Worm (Caenorhabditis elegans) whole organism, mixed stage, embryonic: ENCODE measurements around the gene F20B6.10.

ENCODE experiments used
- M03D4.4 ChIP-seq: sonication (generic microtip); optimal IDR thresholded peaks from 2 replicates; lab custom pipeline; 2017; ENCODE audit warnings: mild to moderate bottlenecking, missing genetic modification characterization, missing compliant biosample characterization
- bed-3 ChIP-seq: fragments of 200-800 bp; sonication (Bioruptor generic); optimal IDR thresholded peaks from 3 replicates; lab custom pipeline; 2018; ENCODE audit warnings: mild to moderate bottlenecking, missing genetic modification characterization, moderate library complexity, missing compliant biosample characterization
- blmp-1 ChIP-seq: fragments of 150-350 bp; optimal IDR thresholded peaks from 2 replicates; lab custom pipeline; 2014; ENCODE audit warnings: missing biosample characterization, missing genetic modification characterization
- ceh-39 ChIP-seq: fragments of 150-350 bp; optimal IDR thresholded peaks from 2 replicates; lab custom pipeline; 2014; ENCODE audit warnings: missing biosample characterization, missing genetic modification characterization
- ceh-43 ChIP-seq: fragments of 200-800 bp; sonication (Bioruptor generic); optimal IDR thresholded peaks from 2 replicates; lab custom pipeline; 2018; ENCODE audit warnings: mild to moderate bottlenecking, missing genetic modification characterization, moderate library complexity, missing compliant biosample characterization
- ceh-83 ChIP-seq: fragments of 200-800 bp; sonication (Bioruptor generic); optimal IDR thresholded peaks from 2 replicates; lab custom pipeline; 2018; ENCODE audit warnings: mild to moderate bottlenecking, missing genetic modification characterization, missing compliant biosample characterization
- ces-1 ChIP-seq: fragments of 150-350 bp; optimal IDR thresholded peaks from 2 replicates; lab custom pipeline; 2014; ENCODE audit warnings: missing biosample characterization, missing genetic modification reagents, missing genetic modification characterization
- cnd-1 ChIP-seq: fragments of 200-800 bp; sonication (Bioruptor generic); optimal IDR thresholded peaks from 2 replicates; lab custom pipeline; 2018; ENCODE audit warnings: mild to moderate bottlenecking, missing genetic modification characterization, missing compliant biosample characterization
- drap-1 ChIP-seq: fragments of 200-800 bp; sonication (Bioruptor generic); optimal IDR thresholded peaks from 3 replicates; lab custom pipeline; 2018; ENCODE audit warnings: mild to moderate bottlenecking, missing genetic modification characterization, missing compliant biosample characterization
- elt-1 ChIP-seq: sonication (generic microtip); optimal IDR thresholded peaks from 2 replicates; lab custom pipeline; 2017; ENCODE audit warnings: missing genetic modification characterization, mild to moderate bottlenecking, missing compliant biosample characterization, antibody characterized with exemption, moderate library complexity, borderline replicate concordance; ENCODE audit not compliant: insufficient read depth
- elt-3 ChIP-seq: fragments of 150-350 bp; optimal IDR thresholded peaks from 2 replicates; lab custom pipeline; 2014; ENCODE audit warnings: missing biosample characterization, missing genetic modification characterization
- flh-1 ChIP-seq: fragments of 200-800 bp; sonication (Bioruptor generic); optimal IDR thresholded peaks from 2 replicates; lab custom pipeline; 2018; ENCODE audit warnings: mild to moderate bottlenecking, missing genetic modification characterization, moderate library complexity, missing compliant biosample characterization
- ham-2 ChIP-seq: fragments of 200-800 bp; sonication (Bioruptor generic); optimal IDR thresholded peaks from 2 replicates; lab custom pipeline; 2018; ENCODE audit warnings: mild to moderate bottlenecking, missing genetic modification characterization, missing compliant biosample characterization
- hlh-1 ChIP-seq: fragments of 150-350 bp; optimal IDR thresholded peaks from 2 replicates; lab custom pipeline; 2014; ENCODE audit warnings: missing biosample characterization, missing genetic modification reagents, missing genetic modification characterization
- lin-13 ChIP-seq: fragments of 150-350 bp; optimal IDR thresholded peaks from 2 replicates; lab custom pipeline; 2014; ENCODE audit warnings: missing biosample characterization, missing genetic modification characterization
- lin-32 ChIP-seq: fragments of 200-800 bp; sonication (Bioruptor generic); optimal IDR thresholded peaks from 2 replicates; lab custom pipeline; 2018; ENCODE audit warnings: mild to moderate bottlenecking, missing genetic modification characterization, missing compliant biosample characterization
- lsy-2 ChIP-seq: fragments of 150-350 bp; optimal IDR thresholded peaks from 2 replicates; lab custom pipeline; 2014; ENCODE audit warnings: missing biosample characterization, missing genetic modification characterization
- mab-5 ChIP-seq: fragments of 150-350 bp; optimal IDR thresholded peaks from 2 replicates; lab custom pipeline; 2014; ENCODE audit warnings: missing biosample characterization, missing genetic modification characterization
- mep-1 ChIP-seq: fragments of 150-350 bp; optimal IDR thresholded peaks from 2 replicates; lab custom pipeline; 2017; ENCODE audit warnings: missing biosample characterization, missing genetic modification reagents, missing genetic modification characterization, inconsistent platforms
- mls-2 ChIP-seq: sonication (generic microtip); optimal IDR thresholded peaks from 2 replicates; lab custom pipeline; 2016; ENCODE audit warnings: mild to moderate bottlenecking, missing genetic modification characterization, moderate library complexity, missing compliant biosample characterization
- nhr-12 ChIP-seq: fragments of 150-350 bp; optimal IDR thresholded peaks from 2 replicates; lab custom pipeline; 2014; ENCODE audit warnings: missing biosample characterization, missing genetic modification characterization
- nhr-2 ChIP-seq: fragments of 150-350 bp; optimal IDR thresholded peaks from 2 replicates; lab custom pipeline; 2014; ENCODE audit warnings: missing biosample characterization, missing genetic modification characterization
- nhr-237 ChIP-seq: fragments of 150-350 bp; optimal IDR thresholded peaks from 2 replicates; lab custom pipeline; 2014; ENCODE audit warnings: missing biosample characterization, missing genetic modification characterization
- nhr-28 ChIP-seq: fragments of 150-350 bp; optimal IDR thresholded peaks from 2 replicates; lab custom pipeline; 2014; ENCODE audit warnings: missing biosample characterization, missing genetic modification characterization
- nhr-76 ChIP-seq: sonication (generic microtip); optimal IDR thresholded peaks from 2 replicates; lab custom pipeline; 2017; ENCODE audit warnings: missing biosample characterization, missing genetic modification characterization
- pha-4 ChIP-seq: fragments of 150-350 bp; optimal IDR thresholded peaks from 2 replicates; lab custom pipeline; 2018; ENCODE audit warnings: missing biosample characterization, missing genetic modification reagents, missing genetic modification characterization
- sem-2 ChIP-seq: fragments of 200-800 bp; sonication (Bioruptor generic); optimal IDR thresholded peaks from 2 replicates; lab custom pipeline; 2018; ENCODE audit warnings: mild to moderate bottlenecking, missing genetic modification characterization, missing compliant biosample characterization
- snpc-4 ChIP-seq: fragments of 150-350 bp; optimal IDR thresholded peaks from 2 replicates; lab custom pipeline; 2014; ENCODE audit warnings: missing biosample characterization, missing genetic modification characterization
- sptf-1 ChIP-seq: sonication (generic microtip); optimal IDR thresholded peaks from 2 replicates; lab custom pipeline; 2017; ENCODE audit warnings: mild to moderate bottlenecking, missing genetic modification characterization, moderate library complexity, missing compliant biosample characterization
- tbx-8 ChIP-seq: fragments of 200-800 bp; sonication (Bioruptor generic); optimal IDR thresholded peaks from 2 replicates; lab custom pipeline; 2018; ENCODE audit warnings: mild to moderate bottlenecking, missing genetic modification characterization, moderate library complexity, missing compliant biosample characterization
- unc-120 ChIP-seq: sonication (generic microtip); optimal IDR thresholded peaks from 2 replicates; lab custom pipeline; 2017; ENCODE audit warnings: missing genetic modification characterization, missing compliant biosample characterization; ENCODE audit not compliant: poor library complexity, severe bottlenecking
- unc-39 ChIP-seq: fragments of 150-350 bp; optimal IDR thresholded peaks from 2 replicates; lab custom pipeline; 2014; ENCODE audit warnings: missing biosample characterization, missing genetic modification characterization
- unc-62 ChIP-seq: fragments of 150-350 bp; optimal IDR thresholded peaks from 2 replicates; lab custom pipeline; 2014; ENCODE audit warnings: missing biosample characterization, missing genetic modification reagents, missing genetic modification characterization
- zip-8 ChIP-seq: fragments of 150-350 bp; optimal IDR thresholded peaks from 2 replicates; lab custom pipeline; 2014; ENCODE audit warnings: missing biosample characterization, missing genetic modification characterization
- ztf-11 ChIP-seq: fragments of 150-350 bp; optimal IDR thresholded peaks from 2 replicates; lab custom pipeline; 2014; ENCODE audit warnings: missing biosample characterization, missing genetic modification characterization

The F20B6.10 gene

DNA sequence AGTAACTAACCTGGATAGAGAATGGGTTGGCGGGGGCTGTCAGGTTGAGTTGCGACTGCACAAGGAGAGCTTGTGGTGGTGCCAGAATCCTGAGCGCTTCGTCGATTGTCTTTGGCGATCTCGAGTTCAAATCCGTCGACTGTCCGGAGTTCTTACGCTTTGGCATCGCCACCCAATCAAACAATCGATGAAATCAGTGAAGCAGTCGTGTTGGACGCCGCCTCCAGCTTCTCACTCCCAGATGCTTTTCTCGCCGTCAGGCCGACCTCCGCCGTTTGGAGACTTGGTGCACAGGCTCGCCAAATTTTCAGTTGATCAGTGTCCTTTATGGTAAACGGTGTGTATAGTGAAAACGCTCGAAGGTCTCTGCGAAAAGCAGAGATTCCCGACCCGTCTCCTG, at the start of gene F20B6.10, which contains the start of gene hpk-1:
TSS of gene F20B6.10 (minus strand) at position 303 of the 400 bp plus-strand sequence.
TSS of gene hpk-1 (minus strand) at position 397 of the 400 bp plus-strand sequence.
- TF ChIP-seq ceh-83 (GFP tag; lab: Kevin White, UChicago) (no peak), elt-3 (tag; lab: Kevin White, UChicago) (no peak), bed-3 (GFP tag; lab: Kevin White, UChicago) (no peak), pha-4 (no peak), tbx-8 (no peak), nhr-12 (tag; lab: Kevin White, UChicago) (no peak), sptf-1 (tag; lab: Kevin White, UChicago) (no peak)

DNA sequence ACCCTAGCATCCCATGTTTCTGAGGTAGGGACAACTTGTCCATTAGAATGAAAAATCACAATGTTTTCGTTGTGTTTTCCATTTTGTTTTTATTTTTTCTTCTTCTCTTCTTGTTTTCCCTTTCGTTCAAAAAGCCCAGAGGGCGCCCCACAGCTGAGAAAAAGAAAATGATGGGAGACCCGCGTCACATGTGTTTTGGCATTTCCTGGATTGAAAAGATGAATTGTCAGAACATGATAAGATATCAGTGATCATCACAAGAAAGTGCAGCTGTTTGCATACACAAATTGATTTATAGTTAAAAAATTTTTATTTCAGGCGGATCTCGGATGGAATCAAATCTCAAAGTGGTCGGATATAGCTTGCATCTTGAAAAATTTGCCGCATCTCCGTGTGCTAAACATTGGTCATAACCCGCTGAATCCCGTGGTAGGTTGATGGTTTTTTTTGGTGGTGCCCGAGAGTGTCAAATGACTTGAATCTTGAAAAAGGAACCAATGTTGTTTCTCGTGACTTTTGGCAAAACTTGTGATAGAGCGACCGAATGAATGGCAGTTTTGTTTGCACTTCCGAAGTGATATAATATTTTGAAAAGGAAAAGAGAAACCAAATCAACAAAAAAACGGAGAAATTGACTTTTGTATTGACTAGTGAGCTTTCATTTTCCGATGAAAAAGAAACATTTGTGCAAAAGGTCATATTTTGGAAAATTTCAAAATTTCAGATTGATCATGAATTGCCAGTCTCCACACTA, 49.4 kb upstream of the F20B6.10 start:
- peak; percentile 72 for TF ChIP-seq mab-5
- no peak for TF ChIP-seq ham-2 (GFP tag; lab: Kevin White, UChicago)
- TF ChIP-seq lin-13 = no peak
- peak; percentile 64 for TF ChIP-seq hlh-1 (tag; lab: Kevin White, UChicago)
- peak; percentile 75 for TF ChIP-seq unc-62 (GFP tag; lab: Kevin White, UChicago)

DNA sequence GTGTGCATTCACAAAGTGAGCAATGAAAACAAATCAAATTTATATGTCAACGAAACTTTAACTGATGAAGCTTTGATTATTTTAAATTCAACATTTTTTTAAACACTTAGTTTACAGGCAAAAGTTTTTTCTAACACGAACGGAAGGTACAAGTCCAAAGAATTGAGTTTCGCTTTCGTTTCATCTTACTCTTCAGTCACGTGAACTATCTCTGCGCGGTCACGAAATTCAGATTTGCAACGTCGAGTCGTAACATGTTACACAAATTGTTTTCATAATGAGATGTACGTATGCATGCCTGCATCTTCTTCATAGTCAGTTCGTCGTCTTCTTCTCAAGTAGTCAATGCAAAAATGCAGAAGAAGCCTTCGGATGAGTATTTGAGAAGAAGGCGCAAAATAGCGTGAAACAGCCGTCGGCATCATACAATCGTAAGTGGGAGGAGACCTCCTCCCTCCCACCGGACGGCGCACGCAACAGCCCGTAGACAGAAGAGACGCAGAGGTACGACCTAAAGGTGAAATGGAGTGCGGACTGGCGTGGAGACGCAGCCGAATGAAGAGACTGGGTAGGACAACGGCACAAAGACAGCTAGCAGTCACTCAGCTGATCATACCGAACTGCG, 48.4 kb upstream of the F20B6.10 start, which contains the start of gene coel-1:
TSS of gene coel-1 (plus strand) at position 381 of the 625 bp plus-strand sequence.
- TF ChIP-seq snpc-4 (tag; lab: Kevin White, UChicago) (no peak), mls-2 (tag; lab: Kevin White, UChicago) (peak; percentile 28), unc-62 (GFP tag; lab: Kevin White, UChicago) (peak; percentile 67), bed-3 (GFP tag; lab: Kevin White, UChicago) (no peak), zip-8 (tag; lab: Kevin White, UChicago) (no peak), lsy-2 (tag; lab: Kevin White, UChicago) (peak; percentile 36), hlh-1 (tag; lab: Kevin White, UChicago) (peak; percentile 72), mab-5 (no peak), nhr-28 (no peak), elt-1 (tag; lab: Kevin White, UChicago) (no peak), flh-1 (GFP tag; lab: Kevin White, UChicago) (no peak), nhr-76 (tag; lab: Kevin White, UChicago) (no peak), ham-2 (GFP tag; lab: Kevin White, UChicago) (peak; percentile 86), nhr-237 (tag; lab: Kevin White, UChicago) (no peak), mep-1 (tag; lab: Kevin White, UChicago) (no peak), ceh-43 (GFP tag; lab: Kevin White, UChicago) (no peak), sem-2 (GFP tag; lab: Kevin White, UChicago) (peak; percentile 3), lin-13 (no peak), lin-32 (GFP tag; lab: Kevin White, UChicago) (no peak), sptf-1 (tag; lab: Kevin White, UChicago) (peak; percentile 31), drap-1 (GFP tag; lab: Kevin White, UChicago) (peak; percentile 16), nhr-12 (tag; lab: Kevin White, UChicago) (no peak), ceh-39 (no peak), blmp-1 (peak; percentile 20), M03D4.4 (tag; lab: Kevin White, UChicago) (no peak), cnd-1 (peak; percentile 8), ztf-11 (tag; lab: Kevin White, UChicago) (no peak), unc-120 (tag; lab: Kevin White, UChicago) (peak; percentile 65), nhr-2 (tag; lab: Kevin White, UChicago) (no peak), tbx-8 (no peak), pha-4 (no peak), ces-1 (peak; percentile 71), elt-3 (tag; lab: Kevin White, UChicago) (no peak), unc-39 (no peak), ceh-83 (GFP tag; lab: Kevin White, UChicago) (no peak)
